Worm (Caenorhabditis elegans) whole organism, L2 larva: Measurements from ENCODE around the gene K09E9.7.

Source experiments
- lin-39 ChIP-seq: fragments of 150-350 bp; optimal IDR thresholded peaks from 2 replicates; lab custom pipeline; 2014; ENCODE audit warnings: missing biosample characterization, missing genetic modification reagents, missing genetic modification characterization
- nhr-12 ChIP-seq: fragments of 150-350 bp; optimal IDR thresholded peaks from 2 replicates; lab custom pipeline; 2014; ENCODE audit warnings: missing biosample characterization, missing genetic modification characterization

DNA sequence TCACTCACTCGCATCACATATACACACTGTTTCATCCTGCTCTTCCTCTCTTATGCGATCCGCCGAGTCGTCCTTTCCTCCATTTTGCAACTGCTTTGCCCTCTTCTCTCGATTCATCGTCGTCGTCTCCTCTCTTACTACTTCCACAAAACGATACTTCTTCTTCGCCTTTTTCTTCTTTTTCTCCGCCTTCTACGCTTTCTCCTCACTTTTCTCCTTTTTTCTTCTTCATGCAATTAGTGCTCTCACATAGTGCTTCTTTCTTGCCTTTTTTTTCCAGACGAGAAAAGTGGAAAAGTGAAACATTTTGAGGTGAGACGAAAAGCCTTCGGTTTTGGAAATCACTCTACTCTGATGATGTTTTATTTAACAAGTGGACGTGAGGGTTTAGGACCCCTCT, 18.9 kb downstream of the K09E9.7 start:
- no peak for TF ChIP-seq lin-39 (tag; lab: Kevin White, UChicago)
- no peak for TF ChIP-seq nhr-12
